Worm (Caenorhabditis elegans) whole organism, L2 larva: ENCODE results near the gene lgc-33.

ENCODE experiments used
- C34F6.9 ChIP-seq: fragments of 150-350 bp; optimal IDR thresholded peaks from 2 replicates; lab custom pipeline; 2014; ENCODE audit warnings: missing biosample characterization, missing genetic modification characterization
- F13H6.1 ChIP-seq: sonication (generic microtip); optimal IDR thresholded peaks from 2 replicates; lab custom pipeline; 2016; ENCODE audit warnings: missing genetic modification characterization, missing compliant biosample characterization
- alr-1 ChIP-seq: fragments of 150-350 bp; optimal IDR thresholded peaks from 2 replicates; lab custom pipeline; 2014; ENCODE audit warnings: missing biosample characterization, missing genetic modification characterization
- aly-2 ChIP-seq: fragments of 150-350 bp; optimal IDR thresholded peaks from 2 replicates; lab custom pipeline; 2014; ENCODE audit warnings: missing biosample characterization, missing genetic modification characterization
- ama-1 ChIP-seq: fragments of 150-350 bp; optimal IDR thresholded peaks from 2 replicates; lab custom pipeline; 2018; ENCODE audit warnings: inconsistent platforms
- ceh-16 ChIP-seq: fragments of 150-350 bp; optimal IDR thresholded peaks from 2 replicates; lab custom pipeline; 2014; ENCODE audit warnings: missing biosample characterization, missing genetic modification characterization
- ceh-82 ChIP-seq: fragments of 150-350 bp; optimal IDR thresholded peaks from 2 replicates; lab custom pipeline; 2014; ENCODE audit warnings: missing biosample characterization, missing genetic modification characterization
- crh-2 ChIP-seq: sonication (generic microtip); optimal IDR thresholded peaks from 2 replicates; lab custom pipeline; 2017; ENCODE audit warnings: missing biosample characterization, missing genetic modification characterization
- dmd-4 ChIP-seq: sonication (generic microtip); optimal IDR thresholded peaks from 2 replicates; lab custom pipeline; 2017; ENCODE audit warnings: missing biosample characterization, missing genetic modification characterization
- egl-27 ChIP-seq: sonication (generic microtip); optimal IDR thresholded peaks from 3 replicates; lab custom pipeline; 2017; ENCODE audit warnings: missing biosample characterization, missing genetic modification reagents, missing genetic modification characterization
- elt-1 ChIP-seq: fragments of 150-350 bp; optimal IDR thresholded peaks from 2 replicates; lab custom pipeline; 2014; ENCODE audit warnings: missing biosample characterization, missing genetic modification characterization
- elt-3 ChIP-seq: sonication (generic microtip); optimal IDR thresholded peaks from 2 replicates; lab custom pipeline; 2017; ENCODE audit warnings: missing biosample characterization, missing genetic modification characterization
- fos-1 ChIP-seq: fragments of 150-350 bp; optimal IDR thresholded peaks from 2 replicates; lab custom pipeline; 2014; ENCODE audit warnings: missing biosample characterization, missing genetic modification characterization
- gmeb-1 ChIP-seq: fragments of 150-350 bp; optimal IDR thresholded peaks from 2 replicates; lab custom pipeline; 2014; ENCODE audit warnings: missing biosample characterization, missing genetic modification characterization
- lin-11 ChIP-seq: fragments of 150-350 bp; sonication (generic microtip); optimal IDR thresholded peaks from 2 replicates; lab custom pipeline; 2014; ENCODE audit warnings: missing biosample characterization, missing genetic modification characterization, inconsistent platforms, mixed read lengths
- lin-13 ChIP-seq: fragments of 150-350 bp; optimal IDR thresholded peaks from 2 replicates; lab custom pipeline; 2014; ENCODE audit warnings: missing biosample characterization, missing genetic modification reagents, missing genetic modification characterization
- lsy-2 ChIP-seq, 2 experiments: fragments of 150-350 bp in 1 of 2; sonication (generic microtip) in 1 of 2; optimal IDR thresholded peaks; 2 replicates each; lab custom pipeline; 2014 to 2017; ENCODE audit warnings: missing biosample characterization in 2 of 2, missing genetic modification characterization in 2 of 2
- mab-5 ChIP-seq: fragments of 150-350 bp; optimal IDR thresholded peaks from 2 replicates; lab custom pipeline; 2014; ENCODE audit warnings: missing biosample characterization, missing genetic modification characterization
- mbf-1 ChIP-seq: sonication (generic microtip); optimal IDR thresholded peaks from 2 replicates; lab custom pipeline; 2017; ENCODE audit warnings: missing biosample characterization, missing genetic modification characterization
- mdl-1 ChIP-seq, 2 experiments: fragments of 150-350 bp in 1 of 2; sonication (generic microtip) in 1 of 2; optimal IDR thresholded peaks; 2 replicates each; lab custom pipeline; 2017; ENCODE audit warnings: missing biosample characterization in 2 of 2, missing genetic modification characterization in 2 of 2
- nhr-10 ChIP-seq: sonication (generic microtip); optimal IDR thresholded peaks from 2 replicates; lab custom pipeline; 2017; ENCODE audit warnings: missing biosample characterization, missing genetic modification characterization
- nhr-11 ChIP-seq: fragments of 150-350 bp; optimal IDR thresholded peaks from 2 replicates; lab custom pipeline; 2014; ENCODE audit warnings: missing biosample characterization, missing genetic modification characterization
- nhr-12 ChIP-seq: fragments of 150-350 bp; optimal IDR thresholded peaks from 2 replicates; lab custom pipeline; 2014; ENCODE audit warnings: missing biosample characterization, missing genetic modification characterization
- nhr-129 ChIP-seq: fragments of 150-350 bp; optimal IDR thresholded peaks from 2 replicates; lab custom pipeline; 2014; ENCODE audit warnings: missing biosample characterization, missing genetic modification characterization
- nhr-21 ChIP-seq: fragments of 150-350 bp; optimal IDR thresholded peaks from 2 replicates; lab custom pipeline; 2014; ENCODE audit warnings: missing biosample characterization, missing genetic modification characterization
- nhr-23 ChIP-seq: fragments of 150-350 bp; optimal IDR thresholded peaks from 2 replicates; lab custom pipeline; 2014; ENCODE audit warnings: missing biosample characterization, missing genetic modification reagents, missing genetic modification characterization
- nhr-25 ChIP-seq: fragments of 150-350 bp; sonication (generic microtip); optimal IDR thresholded peaks from 3 replicates; lab custom pipeline; 2014; ENCODE audit warnings: missing biosample characterization, missing genetic modification characterization
- nhr-6 ChIP-seq: fragments of 150-350 bp; optimal IDR thresholded peaks from 2 replicates; lab custom pipeline; 2014; ENCODE audit warnings: missing biosample characterization, missing genetic modification characterization
- nhr-77 ChIP-seq: fragments of 150-350 bp; optimal IDR thresholded peaks from 2 replicates; lab custom pipeline; 2014; ENCODE audit warnings: missing biosample characterization, missing genetic modification characterization
- sem-4 ChIP-seq: fragments of 150-350 bp; optimal IDR thresholded peaks from 2 replicates; lab custom pipeline; 2014; ENCODE audit warnings: missing biosample characterization, missing genetic modification reagents, missing genetic modification characterization
- skn-1 ChIP-seq: sonication (generic microtip); optimal IDR thresholded peaks from 2 replicates; lab custom pipeline; 2017; ENCODE audit warnings: missing biosample characterization, missing genetic modification characterization
- snpc-4 ChIP-seq: fragments of 150-350 bp; optimal IDR thresholded peaks from 2 replicates; lab custom pipeline; 2014; ENCODE audit warnings: missing biosample characterization, missing genetic modification characterization
- unc-39 ChIP-seq: fragments of 150-350 bp; optimal IDR thresholded peaks from 2 replicates; lab custom pipeline; 2014; ENCODE audit warnings: missing biosample characterization, missing genetic modification characterization
- unc-55 ChIP-seq: fragments of 150-350 bp; sonication (generic microtip); optimal IDR thresholded peaks from 3 replicates; lab custom pipeline; 2014; ENCODE audit warnings: missing biosample characterization, missing genetic modification reagents, missing genetic modification characterization
- unc-62 ChIP-seq: fragments of 150-350 bp; optimal IDR thresholded peaks from 2 replicates; lab custom pipeline; 2014; ENCODE audit warnings: missing biosample characterization, missing genetic modification reagents, missing genetic modification characterization
- zag-1 ChIP-seq: fragments of 150-350 bp; optimal IDR thresholded peaks from 2 replicates; lab custom pipeline; 2014; ENCODE audit warnings: missing biosample characterization, missing genetic modification characterization
- ztf-1 ChIP-seq: fragments of 200-800 bp; sonication (Bioruptor generic); conservative IDR thresholded peaks from 2 replicates; pipeline ENCODE4 v1.3.6; 2022; ENCODE audit warnings: missing genetic modification characterization, missing compliant biosample characterization
- ztf-4 ChIP-seq: fragments of 150-350 bp; optimal IDR thresholded peaks from 2 replicates; lab custom pipeline; 2014; ENCODE audit warnings: missing biosample characterization, missing genetic modification characterization

Gene lgc-33

ce11 chrIV:813341-813740 lies 32.0 kb upstream of the lgc-33 start:
- TF ChIP-seq lsy-2 (tag; optimal IDR thresholded peaks at IDR 0.05; lab: Kevin White, UChicago) (peak in 1 of 2 experiments; percentile 31), unc-55 (GFP tag; lab: Kevin White, UChicago) (peak; percentile 55), gmeb-1 (peak; percentile 29), F13H6.1 (peak; percentile 6)

ce11 chrIV:817879-818278 lies 27.4 kb upstream of the lgc-33 start:
- TF ChIP-seq ceh-16 (no peak), ceh-82 (tag; lab: Kevin White, UChicago) (no peak), nhr-10 (tag; lab: Kevin White, UChicago) (no peak), ama-1 (no peak), lsy-2 (tag; optimal IDR thresholded peaks at IDR 0.05; lab: Kevin White, UChicago) (no peak), ztf-1 (no peak), elt-1 (tag; lab: Kevin White, UChicago) (no peak), zag-1 (tag; lab: Kevin White, UChicago) (no peak), ztf-4 (tag; lab: Kevin White, UChicago) (no peak), crh-2 (tag; lab: Kevin White, UChicago) (no peak)

DNA sequence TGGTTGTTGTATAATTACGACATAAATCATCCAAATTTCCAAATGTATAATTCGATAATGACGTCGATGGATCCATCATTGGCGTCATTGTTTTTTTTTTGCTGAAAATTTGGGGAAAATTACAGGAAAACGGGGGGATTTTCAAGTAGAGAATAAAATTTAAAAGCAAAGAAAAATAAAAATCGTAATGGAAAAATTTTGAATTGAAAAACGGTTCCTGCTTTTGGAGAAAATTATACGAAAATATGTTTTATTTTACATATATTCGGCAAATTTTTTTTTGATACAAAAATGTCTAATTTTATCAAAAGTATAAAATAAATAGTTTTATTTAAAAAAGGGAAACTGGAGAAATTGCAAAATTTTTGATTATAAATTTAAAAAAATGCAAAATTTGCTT lies 20.4 kb upstream of the lgc-33 start, which contains the start of gene zipt-15:
TSS of gene zipt-15 (minus strand) at position 101 of the 400 bp plus-strand sequence.
- TF ChIP-seq elt-1 (tag; lab: Kevin White, UChicago) (no peak), aly-2 (no peak), mdl-1 (tag; optimal IDR thresholded peaks at IDR 0.05; lab: Kevin White, UChicago) (no peak), nhr-12 (tag; lab: Kevin White, UChicago) (no peak), lin-13 (no peak), gmeb-1 (no peak), nhr-11 (tag; lab: Kevin White, UChicago) (no peak), nhr-6 (tag; lab: Kevin White, UChicago) (no peak), elt-3 (tag; lab: Kevin White, UChicago) (no peak)

DNA sequence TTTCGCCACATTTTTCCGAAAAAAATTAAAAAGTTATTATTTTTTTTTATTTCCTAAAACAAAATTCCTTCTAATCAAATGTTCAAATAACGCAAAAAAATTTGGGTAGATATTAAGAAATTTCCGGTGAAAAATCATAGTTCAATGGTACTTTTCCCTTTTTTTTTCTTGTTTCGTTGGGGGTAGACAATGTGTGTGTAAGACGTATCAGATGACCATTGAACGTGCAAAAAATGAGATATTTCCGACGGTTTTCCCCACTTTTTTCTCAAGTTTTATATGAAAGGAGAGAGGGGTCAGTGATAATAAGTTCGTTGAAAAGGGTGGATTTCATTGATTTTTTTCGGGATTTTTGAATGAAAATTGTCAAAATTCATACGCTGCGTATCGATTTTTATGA lies 19.2 kb upstream of the lgc-33 start:
- TF ChIP-seq crh-2 (tag; lab: Kevin White, UChicago) (no peak), mab-5 (tag; lab: Kevin White, UChicago) (no peak), alr-1 (tag; lab: Kevin White, UChicago) (no peak), snpc-4 (tag; lab: Kevin White, UChicago) (no peak), gmeb-1 (no peak), C34F6.9 (tag; lab: Kevin White, UChicago) (no peak), nhr-10 (tag; lab: Kevin White, UChicago) (no peak), unc-55 (GFP tag; lab: Kevin White, UChicago) (no peak), nhr-11 (tag; lab: Kevin White, UChicago) (no peak), mbf-1 (no peak), skn-1 (tag; lab: Kevin White, UChicago) (no peak), nhr-6 (tag; lab: Kevin White, UChicago) (no peak), lin-11 (tag; lab: Kevin White, UChicago) (no peak)

ce11 chrIV:828427-828826 lies 16.9 kb upstream of the lgc-33 start:
- TF ChIP-seq egl-27 (tag; lab: Kevin White, UChicago) = peak; percentile 26
- TF ChIP-seq unc-39 (tag; lab: Kevin White, UChicago) = no peak
- TF ChIP-seq unc-55 (GFP tag; lab: Kevin White, UChicago) = peak; percentile 97
- peak; percentile 1 for TF ChIP-seq ceh-16
- TF ChIP-seq snpc-4 (tag; lab: Kevin White, UChicago) = peak; percentile 84
- TF ChIP-seq mab-5 (tag; lab: Kevin White, UChicago) = peak; percentile 63
- TF ChIP-seq zag-1 (tag; lab: Kevin White, UChicago) = peak; percentile 75
- TF ChIP-seq nhr-23 (tag; lab: Kevin White, UChicago) = no peak
- peak; percentile 26 for TF ChIP-seq lin-11 (tag; lab: Kevin White, UChicago)
- TF ChIP-seq crh-2 (tag; lab: Kevin White, UChicago) = peak; percentile 81
- peak; percentile 76 for TF ChIP-seq sem-4 (tag; lab: Kevin White, UChicago)
- no peak for TF ChIP-seq dmd-4 (tag; lab: Kevin White, UChicago)
- TF ChIP-seq mdl-1 (tag; optimal IDR thresholded peaks at IDR 0.05; lab: Kevin White, UChicago) = peak; percentile 46 to 49
- no peak for TF ChIP-seq ztf-4 (tag; lab: Kevin White, UChicago)
- TF ChIP-seq lin-13 = peak; percentile 88
- TF ChIP-seq skn-1 (tag; lab: Kevin White, UChicago) = peak; percentile 33
- peak; percentile 74 for TF ChIP-seq nhr-129 (tag; lab: Kevin White, UChicago)
- TF ChIP-seq elt-3 (tag; lab: Kevin White, UChicago) = no peak
- TF ChIP-seq ztf-1 = no peak
- no peak for TF ChIP-seq unc-62 (GFP tag; lab: Kevin White, UChicago)
- peak; percentile 46 for TF ChIP-seq fos-1
- TF ChIP-seq nhr-77 (tag; lab: Kevin White, UChicago) = no peak
- TF ChIP-seq lsy-2 (tag; optimal IDR thresholded peaks at IDR 0.05; lab: Kevin White, UChicago) = peak; percentile 65 to 88
- peak; percentile 96 for TF ChIP-seq C34F6.9 (tag; lab: Kevin White, UChicago)
- TF ChIP-seq nhr-25 (tag; lab: Kevin White, UChicago) = peak; percentile 63
- peak; percentile 35 for TF ChIP-seq nhr-6 (tag; lab: Kevin White, UChicago)
- TF ChIP-seq gmeb-1 = peak; percentile 6
- TF ChIP-seq ama-1 = peak; percentile 24
- peak; percentile 64 for TF ChIP-seq F13H6.1
- no peak for TF ChIP-seq nhr-21
